Worm (Caenorhabditis elegans) whole organism, L1 larva: Measurements from ENCODE around the gene F16G10.7.

Experiments
- C34B4.2 ChIP-seq: sonication (generic microtip); optimal IDR thresholded peaks from 2 replicates; lab custom pipeline; 2017; ENCODE audit warnings: mild to moderate bottlenecking, missing genetic modification characterization, missing compliant biosample characterization
- F16B12.6 ChIP-seq: fragments of 150-350 bp; optimal IDR thresholded peaks from 2 replicates; lab custom pipeline; 2014; ENCODE audit warnings: missing biosample characterization, missing genetic modification characterization
- Y116A8C.19 ChIP-seq: sonication (generic microtip); optimal IDR thresholded peaks from 2 replicates; lab custom pipeline; 2016; ENCODE audit warnings: missing compliant biosample characterization, missing genetic modification characterization, borderline replicate concordance
- alr-1 ChIP-seq: fragments of 200-800 bp; sonication (Bioruptor generic); optimal IDR thresholded peaks from 2 replicates; lab custom pipeline; 2018; ENCODE audit warnings: borderline replicate concordance, mild to moderate bottlenecking, missing genetic modification characterization, missing compliant biosample characterization
- blmp-1 ChIP-seq: fragments of 150-350 bp; optimal IDR thresholded peaks from 2 replicates; lab custom pipeline; 2014; ENCODE audit warnings: missing biosample characterization, missing genetic modification characterization
- ceh-8 ChIP-seq: fragments of 200-800 bp; sonication (Bioruptor generic); optimal IDR thresholded peaks from 2 replicates; lab custom pipeline; 2018; ENCODE audit warnings: mild to moderate bottlenecking, missing genetic modification characterization, moderate library complexity, missing compliant biosample characterization
- ceh-88 ChIP-seq: fragments of 200-800 bp; sonication (Bioruptor generic); IDR thresholded peaks from 2 replicates; pipeline ENCODE4 v1.3.6; 2022; ENCODE audit warnings: missing genetic modification characterization, missing compliant biosample characterization
- ces-1 ChIP-seq: fragments of 150-350 bp; optimal IDR thresholded peaks from 2 replicates; lab custom pipeline; 2014; ENCODE audit warnings: missing biosample characterization, missing genetic modification reagents, missing genetic modification characterization
- dsc-1 ChIP-seq: sonication (generic microtip); optimal IDR thresholded peaks from 2 replicates; lab custom pipeline; 2016; ENCODE audit warnings: mild to moderate bottlenecking, missing genetic modification characterization, missing compliant biosample characterization
- efl-1 ChIP-seq, 4 experiments: fragments of 150-350 bp; optimal IDR thresholded peaks in 3 of 4; peaks in 1 of 4; 1 replicate in 1 of 4; 2 replicates in 3 of 4; lab custom pipeline; 2014; ENCODE audit warnings: missing biosample characterization in 2 of 4, missing genetic modification characterization in 2 of 4, missing genetic modification reagents in 2 of 4
- egl-13 ChIP-seq: sonication (generic microtip); optimal IDR thresholded peaks from 2 replicates; lab custom pipeline; 2016; ENCODE audit warnings: missing genotype, missing genetic modification reagents, missing genetic modification characterization, missing compliant biosample characterization
- elt-2 ChIP-seq: sonication (generic microtip); optimal IDR thresholded peaks from 2 replicates; lab custom pipeline; 2016; ENCODE audit warnings: missing genetic modification characterization, mild to moderate bottlenecking, inconsistent platforms, missing compliant biosample characterization, missing genetic modification reagents
- elt-3 ChIP-seq, 6 experiments: fragments of 150-350 bp in 1 of 6; sonication (generic microtip); optimal IDR thresholded peaks; 2 replicates each; lab custom pipeline; 2017 to 2018; ENCODE audit warnings: missing biosample characterization in 6 of 6, missing genetic modification characterization in 6 of 6, inconsistent platforms in 1 of 6
- ets-5 ChIP-seq: fragments of 200-800 bp; sonication (Bioruptor generic); IDR thresholded peaks from 2 replicates; pipeline ENCODE4 v1.3.6; 2022; ENCODE audit warnings: missing genetic modification characterization, missing compliant biosample characterization
- fkh-10 ChIP-seq: sonication (generic microtip); optimal IDR thresholded peaks from 2 replicates; lab custom pipeline; 2017; ENCODE audit warnings: missing biosample characterization, missing genetic modification reagents, missing genetic modification characterization
- fkh-4 ChIP-seq: sonication (generic microtip); optimal IDR thresholded peaks from 2 replicates; lab custom pipeline; 2016; ENCODE audit warnings: missing compliant biosample characterization, missing genetic modification characterization, borderline replicate concordance
- fkh-8 ChIP-seq: sonication (generic microtip); optimal IDR thresholded peaks from 2 replicates; lab custom pipeline; 2016; ENCODE audit warnings: mild to moderate bottlenecking, missing genetic modification characterization, missing compliant biosample characterization
- fos-1 ChIP-seq: fragments of 150-350 bp; optimal IDR thresholded peaks from 2 replicates; lab custom pipeline; 2014; ENCODE audit warnings: missing biosample characterization, missing genetic modification characterization
- hlh-4 ChIP-seq: sonication (generic microtip); optimal IDR thresholded peaks from 2 replicates; lab custom pipeline; 2016; ENCODE audit warnings: mild to moderate bottlenecking, missing genetic modification characterization, missing compliant biosample characterization
- lin-13 ChIP-seq: fragments of 150-350 bp; optimal IDR thresholded peaks from 2 replicates; lab custom pipeline; 2014; ENCODE audit warnings: missing biosample characterization, missing genetic modification reagents, missing genetic modification characterization
- lin-15B ChIP-seq: fragments of 150-350 bp; sonication (generic microtip); optimal IDR thresholded peaks from 3 replicates; lab custom pipeline; 2014; ENCODE audit warnings: missing biosample characterization, missing genetic modification characterization
- lir-3 ChIP-seq: sonication (generic microtip); optimal IDR thresholded peaks from 2 replicates; lab custom pipeline; 2016; ENCODE audit warnings: mild to moderate bottlenecking, missing genetic modification characterization, moderate library complexity, missing compliant biosample characterization; ENCODE audit not compliant: poor library complexity
- mdl-1 ChIP-seq, 2 experiments: fragments of 150-350 bp; optimal IDR thresholded peaks; 2 replicates each; lab custom pipeline; 2014 to 2017; ENCODE audit warnings: missing biosample characterization in 2 of 2, missing genetic modification characterization in 2 of 2, inconsistent platforms in 1 of 2
- mef-2 ChIP-seq: fragments of 150-350 bp; optimal IDR thresholded peaks from 2 replicates; lab custom pipeline; 2014; ENCODE audit warnings: missing biosample characterization, missing genetic modification characterization
- nhr-19 ChIP-seq: fragments of 200-800 bp; sonication (Bioruptor generic); conservative IDR thresholded peaks from 2 replicates; pipeline ENCODE4 v1.3.6; 2022; ENCODE audit warnings: missing genetic modification characterization, missing compliant biosample characterization
- nhr-77 ChIP-seq: fragments of 150-350 bp; optimal IDR thresholded peaks from 2 replicates; lab custom pipeline; 2014; ENCODE audit warnings: missing biosample characterization, missing genetic modification characterization
- pqm-1 ChIP-seq: sonication (generic microtip); optimal IDR thresholded peaks from 3 replicates; lab custom pipeline; 2017; ENCODE audit warnings: missing biosample characterization, missing genetic modification characterization
- sptf-1 ChIP-seq: fragments of 150-350 bp; optimal IDR thresholded peaks from 2 replicates; lab custom pipeline; 2014; ENCODE audit warnings: missing biosample characterization, missing genetic modification characterization
- sup-37 ChIP-seq: fragments of 200-800 bp; sonication (Bioruptor generic); optimal IDR thresholded peaks from 2 replicates; lab custom pipeline; 2018; ENCODE audit warnings: mild to moderate bottlenecking, missing genetic modification characterization, missing compliant biosample characterization
- tbx-2 ChIP-seq: sonication (generic microtip); optimal IDR thresholded peaks from 2 replicates; lab custom pipeline; 2016; ENCODE audit warnings: missing genetic modification characterization, missing compliant biosample characterization
- unc-130 ChIP-seq: fragments of 150-350 bp; optimal IDR thresholded peaks from 2 replicates; lab custom pipeline; 2017; ENCODE audit warnings: missing biosample characterization, missing genetic modification characterization, inconsistent platforms
- unc-86 ChIP-seq: sonication (generic microtip); optimal IDR thresholded peaks from 2 replicates; lab custom pipeline; 2016; ENCODE audit warnings: missing genetic modification characterization, missing compliant biosample characterization
- xbp-1 ChIP-seq: sonication (generic microtip); optimal IDR thresholded peaks from 2 replicates; lab custom pipeline; 2016; ENCODE audit warnings: missing genetic modification characterization, missing compliant biosample characterization
- zag-1 ChIP-seq: fragments of 150-350 bp; optimal IDR thresholded peaks from 2 replicates; lab custom pipeline; 2014; ENCODE audit warnings: missing biosample characterization, missing genetic modification characterization
- ztf-11 ChIP-seq, 2 experiments: sonication (generic microtip); optimal IDR thresholded peaks; 2 replicates each; lab custom pipeline; 2016 to 2017; ENCODE audit warnings: missing genetic modification characterization in 2 of 2, missing biosample characterization in 1 of 2, missing compliant biosample characterization in 1 of 2

Gene F16G10.7

ce11 chrII:2415439-2415838, 35.4 kb upstream of the F16G10.7 start, which contains the start of gene fbxa-4 (continued):
- TF ChIP-seq ztf-11 (tag; optimal IDR thresholded peaks at IDR 0.05; lab: Kevin White, UChicago) = no peak
- no peak for TF ChIP-seq nhr-19 (GFP tag; lab: Robert Waterston, UW)
- no peak for TF ChIP-seq fkh-8 (tag; lab: Kevin White, UChicago)
- TF ChIP-seq alr-1 (tag; lab: Kevin White, UChicago) = no peak
- no peak for TF ChIP-seq ceh-88 (GFP tag; lab: Robert Waterston, UW)
- TF ChIP-seq xbp-1 = no peak
- no peak for TF ChIP-seq pqm-1
- no peak for TF ChIP-seq ets-5 (GFP tag; lab: Robert Waterston, UW)
- no peak for TF ChIP-seq Y116A8C.19 (tag; lab: Kevin White, UChicago)
- no peak for TF ChIP-seq lin-15B (tag; lab: Kevin White, UChicago)
- no peak for TF ChIP-seq sup-37
- TF ChIP-seq elt-3 (tag; optimal IDR thresholded peaks at IDR 0.05; lab: Kevin White, UChicago) = no peak
- no peak for TF ChIP-seq hlh-4

ce11 chrII:2412649-2413048, 32.6 kb upstream of the F16G10.7 start, which contains the start of gene fbxa-182:
TSS of gene fbxa-182 (minus strand) at chrII:2412749.
- peak; percentile 10 for TF ChIP-seq elt-2
- TF ChIP-seq unc-86 (tag; lab: Kevin White, UChicago) = no peak

ce11 chrII:2411555-2411954, 31.5 kb upstream of the F16G10.7 start:
- no peak for TF ChIP-seq unc-130
- no peak for TF ChIP-seq efl-1 (optimal IDR thresholded peaks at IDR 0.05; lab: Kevin White, UChicago)
- peak in 1 of 2 experiments; percentile 55 for TF ChIP-seq efl-1 (GFP tag; optimal IDR thresholded peaks at IDR 0.05 in 1 of 2; lab: Kevin White, UChicago)

DNA sequence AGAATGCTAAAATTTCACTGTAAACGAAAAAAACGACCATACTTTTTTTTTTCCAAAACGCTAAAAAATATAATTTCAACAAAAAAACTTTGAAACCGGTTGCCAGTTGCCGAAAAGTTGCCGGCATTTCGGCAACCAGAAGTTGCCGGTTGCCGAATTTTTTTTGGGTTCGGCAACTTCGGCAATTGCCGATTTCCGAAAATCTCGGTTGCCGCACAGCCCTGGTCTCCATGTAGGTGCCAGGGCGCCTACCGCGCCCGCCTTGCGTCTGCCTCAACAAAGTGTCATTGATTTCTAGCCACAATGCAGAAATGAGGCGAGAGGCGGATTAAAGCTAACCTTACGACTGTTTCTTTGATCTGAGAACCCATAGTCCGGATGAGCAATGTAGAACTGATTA, 31.0 kb upstream of the F16G10.7 start:
- TF ChIP-seq sptf-1 (tag; lab: Kevin White, UChicago) = no peak
- TF ChIP-seq fos-1 (tag; lab: Kevin White, UChicago) = no peak
- TF ChIP-seq tbx-2 = no peak
- TF ChIP-seq ceh-8 = no peak

DNA sequence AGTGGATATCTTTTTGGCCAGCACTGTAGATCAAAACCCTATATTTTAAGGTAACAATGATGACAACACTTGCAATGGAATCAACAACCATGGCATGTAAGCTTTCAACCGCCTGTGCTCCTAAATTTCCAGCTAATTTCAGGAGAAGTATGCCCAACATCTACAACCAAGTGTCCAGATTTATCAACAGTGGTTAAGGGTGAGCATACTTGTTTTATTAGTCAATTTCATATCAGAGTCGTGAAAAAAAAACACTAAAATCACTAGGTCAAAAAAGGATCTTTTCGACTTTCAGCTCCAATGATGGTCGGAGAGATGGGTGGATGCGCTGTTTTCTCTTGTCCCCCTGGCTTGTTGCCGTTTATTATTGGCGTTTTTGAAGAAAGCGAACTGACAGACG, 23.9 kb upstream of the F16G10.7 start, which contains the start of gene F16G10.1:
Gene F16G10.1 (plus strand): TSS at position 301 of the 400 bp plus-strand sequence.
- TF ChIP-seq F16B12.6 (tag; lab: Kevin White, UChicago) (no peak), fkh-4 (tag; lab: Kevin White, UChicago) (no peak), dsc-1 (no peak), sup-37 (no peak), lir-3 (tag; lab: Kevin White, UChicago) (no peak), lin-13 (GFP tag; lab: Kevin White, UChicago) (no peak), mdl-1 (tag; optimal IDR thresholded peaks at IDR 0.05; lab: Kevin White, UChicago) (no peak), C34B4.2 (tag; lab: Kevin White, UChicago) (no peak), ces-1 (GFP tag; lab: Kevin White, UChicago) (no peak), mef-2 (tag; lab: Kevin White, UChicago) (no peak), fkh-10 (no peak), nhr-77 (tag; lab: Kevin White, UChicago) (no peak), blmp-1 (no peak), efl-1 (optimal IDR thresholded peaks at IDR 0.05; lab: Kevin White, UChicago) (no peak), efl-1 (GFP tag; optimal IDR thresholded peaks at IDR 0.05 in 1 of 2; lab: Kevin White, UChicago) (no peak), zag-1 (no peak), egl-13 (tag; lab: Kevin White, UChicago) (no peak)
